Fruit fly (Drosophila melanogaster) whole organism, pupa: ENCODE data around the gene Elp6.

Experiments
- CG10348 ChIP-seq: fragments of 200-800 bp; sonication (Bioruptor generic); IDR thresholded peaks from 2 replicates; pipeline ENCODE4 v1.3.6; 2022; ENCODE audit warnings: missing biosample characterization, missing genetic modification characterization
- CG12605 ChIP-seq: fragments of 200-800 bp; sonication (Bioruptor generic); IDR thresholded peaks from 2 replicates; pipeline ENCODE4 v1.3.6; 2022; ENCODE audit warnings: missing biosample characterization, missing genetic modification characterization
- CG13204 ChIP-seq: fragments of 200-800 bp; sonication (Bioruptor generic); optimal IDR thresholded peaks from 2 replicates; lab custom pipeline; 2018; ENCODE audit warnings: missing biosample characterization, mild to moderate bottlenecking, missing genetic modification characterization, moderate library complexity
- CG14655 ChIP-seq: fragments of 200-800 bp; sonication (Bioruptor generic); optimal IDR thresholded peaks from 3 replicates; lab custom pipeline; 2017; ENCODE audit warnings: mild to moderate bottlenecking, missing biosample characterization, missing genetic modification reagents, missing genetic modification characterization
- CG15710 ChIP-seq: fragments of 200-800 bp; sonication (Bioruptor generic); optimal IDR thresholded peaks from 2 replicates; lab custom pipeline; 2018; ENCODE audit warnings: missing biosample characterization, mild to moderate bottlenecking, missing genetic modification characterization, moderate library complexity
- CG17806 ChIP-seq: fragments of 200-800 bp; sonication (Bioruptor generic); optimal IDR thresholded peaks from 2 replicates; lab custom pipeline; 2018; ENCODE audit warnings: missing biosample characterization, mild to moderate bottlenecking, missing genetic modification characterization, moderate library complexity
- CG32121 ChIP-seq: fragments of 200-800 bp; sonication (Bioruptor generic); IDR thresholded peaks from 2 replicates; pipeline ENCODE4 v1.3.6; 2022; ENCODE audit warnings: missing biosample characterization, missing genetic modification characterization
- CG34367 ChIP-seq: fragments of 200-800 bp; sonication (Bioruptor generic); optimal IDR thresholded peaks from 2 replicates; lab custom pipeline; 2018; ENCODE audit warnings: missing biosample characterization, mild to moderate bottlenecking, missing genetic modification characterization
- CG4496 ChIP-seq: fragments of 200-800 bp; sonication (Bioruptor generic); IDR thresholded peaks from 3 replicates; pipeline ENCODE4 v1.3.6; 2022; ENCODE audit warnings: missing biosample characterization, missing genetic modification characterization
- CG8159 ChIP-seq: fragments of 200-800 bp; sonication (Bioruptor generic); optimal IDR thresholded peaks from 3 replicates; lab custom pipeline; 2018; ENCODE audit warnings: missing biosample characterization, mild to moderate bottlenecking, missing genetic modification characterization, moderate library complexity
- CG8301 ChIP-seq: fragments of 200-800 bp; sonication (Bioruptor generic); optimal IDR thresholded peaks from 2 replicates; lab custom pipeline; 2018; ENCODE audit warnings: missing biosample characterization, mild to moderate bottlenecking, missing genetic modification characterization
- CG9948 ChIP-seq: fragments of 200-800 bp; sonication (Bioruptor generic); optimal IDR thresholded peaks from 2 replicates; lab custom pipeline; 2018; ENCODE audit warnings: missing biosample characterization, mild to moderate bottlenecking, missing genetic modification characterization, moderate library complexity
- D1 ChIP-seq: fragments of 200-800 bp; sonication (Bioruptor generic); optimal IDR thresholded peaks from 2 replicates; lab custom pipeline; 2018; ENCODE audit warnings: missing biosample characterization, mild to moderate bottlenecking, missing genetic modification characterization, moderate library complexity
- EcR ChIP-seq: fragments of 200-800 bp; sonication (Bioruptor generic); optimal IDR thresholded peaks from 3 replicates; lab custom pipeline; 2019; ENCODE audit warnings: missing biosample characterization, missing genetic modification characterization, mild to moderate bottlenecking, moderate library complexity, missing genetic modification reagents
- Ets98B ChIP-seq: fragments of 200-800 bp; sonication (Bioruptor generic); IDR thresholded peaks from 2 replicates; pipeline ENCODE4 v1.3.6; 2022; ENCODE audit warnings: missing biosample characterization, missing genetic modification characterization
- Pif1A ChIP-seq: fragments of 200-800 bp; sonication (Bioruptor generic); optimal IDR thresholded peaks from 3 replicates; lab custom pipeline; 2016; ENCODE audit warnings: missing biosample characterization, missing genetic modification characterization
- Pif1B ChIP-seq: fragments of 200-800 bp; sonication (Bioruptor generic); optimal IDR thresholded peaks from 3 replicates; lab custom pipeline; 2016; ENCODE audit warnings: missing biosample characterization, missing genetic modification characterization
- Snoo ChIP-seq: fragments of 200-800 bp; sonication (Bioruptor generic); optimal IDR thresholded peaks from 3 replicates; lab custom pipeline; 2017; ENCODE audit warnings: missing biosample characterization, mild to moderate bottlenecking, missing genetic modification characterization, inconsistent platforms
- fd96Ca ChIP-seq: fragments of 200-800 bp; sonication (Bioruptor generic); IDR thresholded peaks from 3 replicates; pipeline ENCODE4 v1.3.6; 2022; ENCODE audit warnings: missing biosample characterization, missing genetic modification characterization
- gl ChIP-seq: fragments of 200-800 bp; sonication (Bioruptor generic); optimal IDR thresholded peaks from 2 replicates; lab custom pipeline; 2018; ENCODE audit warnings: missing biosample characterization, mild to moderate bottlenecking, missing genetic modification characterization
- rn ChIP-seq: fragments of 200-800 bp; sonication (Bioruptor generic); IDR thresholded peaks from 2 replicates; pipeline ENCODE4 v1.3.6; 2022; ENCODE audit warnings: missing biosample characterization, missing genetic modification characterization

The Elp6 gene

DNA sequence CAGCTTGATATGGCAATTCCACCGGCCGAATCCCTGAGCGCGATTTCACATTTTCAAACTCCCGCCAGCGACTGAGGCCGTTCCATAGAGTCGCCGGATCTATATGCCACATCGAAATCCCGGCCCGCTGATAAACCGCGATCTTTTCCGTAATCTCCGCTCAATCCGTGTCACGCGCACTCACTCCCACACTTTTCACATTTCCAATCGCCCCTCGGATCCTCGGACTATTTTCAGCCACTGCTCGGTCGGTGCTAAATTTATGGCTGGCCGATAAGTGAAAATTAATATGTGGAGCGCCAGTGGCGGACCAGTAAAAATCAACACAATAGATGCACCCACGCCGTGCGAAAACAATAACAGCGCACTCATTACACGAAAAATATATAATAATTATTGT, 26.3 kb upstream of the Elp6 start:
- TF ChIP-seq fd96Ca (GFP tag; lab: Robert Waterston, UW) (no peak), CG8301 (tag; lab: Kevin White, UChicago) (no peak), CG34367 (tag; lab: Kevin White, UChicago) (no peak), rn (GFP tag; lab: Robert Waterston, UW) (no peak), Snoo (no peak), Pif1B (GFP tag; lab: Kevin White, UChicago) (no peak), D1 (tag; lab: Kevin White, UChicago) (no peak), CG13204 (GFP tag; lab: Kevin White, UChicago) (no peak), Pif1A (no peak), CG4496 (GFP tag; lab: Robert Waterston, UW) (no peak), CG14655 (GFP tag; lab: Kevin White, UChicago) (no peak), EcR (GFP tag; lab: Kevin White, UChicago) (no peak), CG32121 (no peak), CG8159 (no peak), CG15710 (tag; lab: Kevin White, UChicago) (no peak), CG12605 (GFP tag; lab: Robert Waterston, UW) (no peak), CG9948 (no peak), CG17806 (tag; lab: Kevin White, UChicago) (no peak), Ets98B (GFP tag; lab: Robert Waterston, UW) (no peak), gl (no peak)

DNA sequence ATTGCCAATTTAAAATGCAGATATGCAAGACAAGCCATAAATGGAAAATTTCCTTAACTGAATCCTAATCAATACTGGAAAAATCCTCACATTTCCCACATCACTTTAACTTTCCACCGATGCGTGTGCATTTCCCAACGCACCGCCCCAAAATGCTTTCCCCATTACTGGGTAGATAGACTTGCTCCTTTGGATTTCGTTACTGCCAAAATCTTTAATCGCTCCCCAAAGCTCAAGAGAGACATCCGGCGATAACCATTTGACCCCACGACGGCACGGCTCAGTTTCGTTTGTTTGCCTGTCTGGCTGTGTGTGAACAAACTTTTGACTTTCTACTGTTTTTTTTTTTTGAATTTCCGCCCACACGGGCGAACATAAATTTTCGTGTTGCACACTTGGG, 23.8 kb upstream of the Elp6 start:
- TF ChIP-seq Ets98B (GFP tag; lab: Robert Waterston, UW) (no peak), Pif1A (no peak), CG8301 (tag; lab: Kevin White, UChicago) (no peak), CG12605 (GFP tag; lab: Robert Waterston, UW) (no peak), CG8159 (no peak), D1 (tag; lab: Kevin White, UChicago) (no peak), CG9948 (no peak), CG14655 (GFP tag; lab: Kevin White, UChicago) (no peak), rn (GFP tag; lab: Robert Waterston, UW) (no peak), Pif1B (GFP tag; lab: Kevin White, UChicago) (no peak), fd96Ca (GFP tag; lab: Robert Waterston, UW) (no peak), EcR (GFP tag; lab: Kevin White, UChicago) (no peak), CG32121 (no peak), CG15710 (tag; lab: Kevin White, UChicago) (no peak), CG10348 (GFP tag; lab: Robert Waterston, UW) (no peak)

DNA sequence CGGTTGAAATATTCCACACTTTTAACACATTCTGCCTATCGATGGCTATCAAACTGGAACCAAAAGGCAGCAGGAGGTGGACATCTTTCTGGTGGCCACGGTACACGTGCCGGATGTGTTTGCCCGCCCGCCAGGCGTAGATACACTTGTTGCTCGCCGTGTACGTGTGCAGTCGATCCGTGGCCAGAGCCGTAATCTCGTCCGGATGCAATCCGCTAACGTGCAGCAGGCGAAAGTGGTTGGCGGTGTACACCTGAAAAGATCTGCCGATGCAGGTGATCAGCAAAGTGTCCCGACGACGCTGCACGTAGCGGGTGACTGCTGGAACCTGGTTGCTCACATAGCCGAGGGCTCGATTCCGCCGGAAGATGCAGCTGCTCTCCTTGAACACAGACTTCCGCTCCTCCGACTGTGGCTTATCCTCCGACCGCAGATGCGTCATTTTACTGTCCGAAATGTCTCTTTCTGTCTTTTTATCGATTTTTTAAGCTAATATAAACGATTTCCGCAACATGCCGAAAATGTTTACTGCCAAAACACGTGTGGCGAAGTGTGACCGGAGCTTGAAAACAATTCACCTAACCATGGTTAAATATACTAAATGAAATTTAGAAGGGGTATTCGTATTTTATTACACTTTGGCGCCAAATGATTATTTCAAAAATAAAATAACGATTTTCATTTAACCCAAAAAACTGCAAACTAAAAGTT, 21.6 kb upstream of the Elp6 start, which contains the start of gene CG9799:
Gene CG9799, minus strand, starts transcription at position 550 of the 711 bp plus-strand sequence.
- TF ChIP-seq CG34367 (tag; lab: Kevin White, UChicago) (no peak), CG32121 (no peak), fd96Ca (GFP tag; lab: Robert Waterston, UW) (no peak), rn (GFP tag; lab: Robert Waterston, UW) (no peak), CG8301 (tag; lab: Kevin White, UChicago) (no peak), D1 (tag; lab: Kevin White, UChicago) (no peak), CG13204 (GFP tag; lab: Kevin White, UChicago) (no peak), CG17806 (tag; lab: Kevin White, UChicago) (no peak), CG10348 (GFP tag; lab: Robert Waterston, UW) (no peak), Ets98B (GFP tag; lab: Robert Waterston, UW) (no peak), Snoo (no peak), Pif1A (no peak), CG8159 (no peak)

DNA sequence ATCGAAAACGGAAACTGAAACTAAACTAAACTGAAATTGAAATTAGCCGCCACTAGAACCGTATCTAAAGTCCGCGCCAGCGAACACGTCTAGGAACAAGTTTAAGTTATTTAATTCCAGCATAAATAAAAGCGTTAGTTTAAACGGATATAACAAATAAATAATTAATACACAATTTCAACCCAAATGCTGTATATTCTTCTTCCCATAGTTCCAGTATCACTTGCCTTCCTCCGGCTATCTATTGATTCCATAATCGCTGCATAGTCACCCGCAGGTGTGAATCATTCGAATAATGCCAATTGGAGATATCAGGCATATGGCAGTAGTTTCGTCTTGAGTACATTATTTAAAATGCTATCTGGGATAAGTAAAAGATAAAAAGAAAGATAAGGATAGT, 18.4 kb upstream of the Elp6 start:
- TF ChIP-seq CG13204 (GFP tag; lab: Kevin White, UChicago) (no peak), CG10348 (GFP tag; lab: Robert Waterston, UW) (no peak), CG15710 (tag; lab: Kevin White, UChicago) (no peak), Snoo (no peak), Pif1A (no peak), CG34367 (tag; lab: Kevin White, UChicago) (no peak), CG14655 (GFP tag; lab: Kevin White, UChicago) (no peak), CG8301 (tag; lab: Kevin White, UChicago) (no peak), Ets98B (GFP tag; lab: Robert Waterston, UW) (no peak), rn (GFP tag; lab: Robert Waterston, UW) (no peak), CG4496 (GFP tag; lab: Robert Waterston, UW) (no peak), Pif1B (GFP tag; lab: Kevin White, UChicago) (no peak), gl (no peak), CG12605 (GFP tag; lab: Robert Waterston, UW) (no peak), CG32121 (no peak), CG9948 (no peak)

- no peak for TF ChIP-seq CG32121
- no peak for TF ChIP-seq CG14655 (GFP tag; lab: Kevin White, UChicago)
- no peak; the same call in 2 of the 3 replicates for TF ChIP-seq fd96Ca (GFP tag; lab: Robert Waterston, UW)
- TF ChIP-seq CG15710 (tag; lab: Kevin White, UChicago) = peak; percentile 8
- no peak for TF ChIP-seq CG8159
- no peak for TF ChIP-seq CG34367 (tag; lab: Kevin White, UChicago)
- no peak for TF ChIP-seq Pif1B (GFP tag; lab: Kevin White, UChicago)
- TF ChIP-seq gl = peak; percentile 1
- TF ChIP-seq Ets98B (GFP tag; lab: Robert Waterston, UW) = no peak; the same call in 1 of the 2 replicates
- TF ChIP-seq D1 (tag; lab: Kevin White, UChicago) = no peak
- TF ChIP-seq rn (GFP tag; lab: Robert Waterston, UW) = no peak
- TF ChIP-seq Snoo = no peak
- TF ChIP-seq CG4496 (GFP tag; lab: Robert Waterston, UW) = 0 out of 3 replicates have a peak, but pooled peaks have one; percentile 27
- no peak for TF ChIP-seq CG13204 (GFP tag; lab: Kevin White, UChicago)
- no peak for TF ChIP-seq CG10348 (GFP tag; lab: Robert Waterston, UW)
- no peak for TF ChIP-seq CG9948
- TF ChIP-seq EcR (GFP tag; lab: Kevin White, UChicago) = peak; percentile 6
- TF ChIP-seq Pif1A = no peak
- TF ChIP-seq CG17806 (tag; lab: Kevin White, UChicago) = no peak
- TF ChIP-seq CG8301 (tag; lab: Kevin White, UChicago) = no peak
- TF ChIP-seq CG12605 (GFP tag; lab: Robert Waterston, UW) = no peak
Measured at dm6 chr3R:13382656-13383142, 16.0 kb upstream of the Elp6 start.
